Worm (Caenorhabditis elegans) whole organism, L4 larva: ENCODE results near the gene srbc-44.

Source experiments
- F49E8.2 ChIP-seq: sonication (generic microtip); optimal IDR thresholded peaks from 2 replicates; lab custom pipeline; 2016; ENCODE audit warnings: missing compliant biosample characterization, mild to moderate bottlenecking, missing genetic modification characterization, borderline replicate concordance
- R02D3.7 ChIP-seq: fragments of 150-350 bp; sonication (generic microtip); optimal IDR thresholded peaks from 3 replicates; lab custom pipeline; 2014; ENCODE audit warnings: missing biosample characterization, missing genetic modification characterization
- T20F7.1 ChIP-seq: fragments of 200-800 bp; sonication (Bioruptor generic); optimal IDR thresholded peaks from 2 replicates; lab custom pipeline; 2018; ENCODE audit warnings: mild to moderate bottlenecking, missing genetic modification characterization, missing compliant biosample characterization
- Y105C5A.15 ChIP-seq: fragments of 200-800 bp; sonication (Bioruptor generic); IDR thresholded peaks from 2 replicates; pipeline ENCODE4 v1.3.6; 2022; ENCODE audit warnings: missing genetic modification characterization, missing compliant biosample characterization
- Y48G9A.11 ChIP-seq: fragments of 200-800 bp; sonication (Bioruptor generic); IDR thresholded peaks from 2 replicates; pipeline ENCODE4 v1.3.6; 2022; ENCODE audit warnings: missing genetic modification reagents, missing genetic modification characterization, missing compliant biosample characterization
- ZK546.5 ChIP-seq, 2 experiments: sonication (generic microtip); optimal IDR thresholded peaks; 2 replicates each; lab custom pipeline; 2017; ENCODE audit warnings: missing biosample characterization in 2 of 2, missing genetic modification characterization in 2 of 2
- aha-1 ChIP-seq: fragments of 150-350 bp; peaks from one replicate; lab custom pipeline; 2014; ENCODE audit warnings: missing biosample characterization, missing genetic modification characterization
- ceh-20 ChIP-seq: fragments of 200-800 bp; sonication (Bioruptor generic); IDR thresholded peaks from 2 replicates; pipeline ENCODE4 v1.3.6; 2022; ENCODE audit warnings: missing genetic modification reagents, missing genetic modification characterization, missing compliant biosample characterization
- ctbp-1 ChIP-seq: fragments of 200-800 bp; sonication (Bioruptor generic); IDR thresholded peaks from 2 replicates; pipeline ENCODE4 v1.3.6; 2022; ENCODE audit warnings: missing genetic modification reagents, missing genetic modification characterization, missing compliant biosample characterization
- daf-16 ChIP-seq, 3 experiments: sonication (generic microtip); optimal IDR thresholded peaks; 2 replicates each; lab custom pipeline; 2016 to 2017; ENCODE audit warnings: missing genetic modification characterization in 3 of 3, missing genetic modification reagents in 3 of 3, mild to moderate bottlenecking in 2 of 3, missing compliant biosample characterization in 2 of 3, missing biosample characterization in 1 of 3, moderate library complexity in 1 of 3
- daf-8 ChIP-seq: fragments of 200-800 bp; sonication (Bioruptor generic); IDR thresholded peaks from 2 replicates; pipeline ENCODE4 v1.3.6; 2022; ENCODE audit warnings: missing genetic modification characterization, missing compliant biosample characterization
- dpl-1 ChIP-seq: fragments of 150-350 bp; optimal IDR thresholded peaks from 2 replicates; lab custom pipeline; 2014; ENCODE audit warnings: missing biosample characterization, missing genetic modification reagents, missing genetic modification characterization
- duxl-1 ChIP-seq: sonication (generic microtip); optimal IDR thresholded peaks from 2 replicates; lab custom pipeline; 2016; ENCODE audit warnings: mild to moderate bottlenecking, missing genetic modification characterization, moderate library complexity, missing compliant biosample characterization; ENCODE audit not compliant: poor library complexity
- egl-27 ChIP-seq: sonication (generic microtip); optimal IDR thresholded peaks from 3 replicates; lab custom pipeline; 2017; ENCODE audit warnings: missing biosample characterization, missing genetic modification reagents, missing genetic modification characterization
- hlh-11 ChIP-seq: fragments of 200-800 bp; sonication (Bioruptor generic); optimal IDR thresholded peaks from 2 replicates; lab custom pipeline; 2018; ENCODE audit warnings: mild to moderate bottlenecking, missing genetic modification characterization, missing compliant biosample characterization
- hlh-30 ChIP-seq: sonication (generic microtip); optimal IDR thresholded peaks from 2 replicates; lab custom pipeline; 2017; ENCODE audit warnings: antibody characterized with exemption, mild to moderate bottlenecking, missing genetic modification characterization, missing compliant biosample characterization; ENCODE audit not compliant: insufficient read depth
- lin-1 ChIP-seq: fragments of 200-800 bp; sonication (Bioruptor generic); IDR thresholded peaks from 2 replicates; pipeline ENCODE4 v1.3.6; 2022; ENCODE audit warnings: missing genetic modification reagents, missing genetic modification characterization, missing compliant biosample characterization
- lsy-2 ChIP-seq, 2 experiments: fragments of 150-350 bp in 1 of 2; sonication (generic microtip) in 1 of 2; optimal IDR thresholded peaks; 2 replicates each; lab custom pipeline; 2014 to 2017; ENCODE audit warnings: missing biosample characterization in 2 of 2, missing genetic modification characterization in 2 of 2
- madf-5 ChIP-seq, 2 experiments: fragments of 200-800 bp; sonication (Bioruptor generic); IDR thresholded peaks; 2 replicates each; pipeline ENCODE4 v1.3.6; 2022; ENCODE audit warnings: missing compliant biosample characterization in 2 of 2, missing genetic modification characterization in 2 of 2
- mdl-1 ChIP-seq, 2 experiments: fragments of 150-350 bp in 1 of 2; sonication (generic microtip) in 1 of 2; optimal IDR thresholded peaks; 2 replicates each; lab custom pipeline; 2014 to 2017; ENCODE audit warnings: missing biosample characterization in 2 of 2, missing genetic modification characterization in 2 of 2
- mes-2 ChIP-seq: sonication (generic microtip); optimal IDR thresholded peaks from 2 replicates; lab custom pipeline; 2016; ENCODE audit warnings: missing genotype, mild to moderate bottlenecking, missing genetic modification characterization, missing compliant biosample characterization; ENCODE audit not compliant: poor library complexity, severe bottlenecking
- nhr-10 ChIP-seq: fragments of 150-350 bp; optimal IDR thresholded peaks from 2 replicates; lab custom pipeline; 2014; ENCODE audit warnings: missing biosample characterization, missing genetic modification characterization
- nhr-11 ChIP-seq: fragments of 150-350 bp; optimal IDR thresholded peaks from 2 replicates; lab custom pipeline; 2014; ENCODE audit warnings: missing biosample characterization, missing genetic modification characterization
- nhr-111 ChIP-seq: fragments of 200-800 bp; sonication (Bioruptor generic); optimal IDR thresholded peaks from 2 replicates; lab custom pipeline; 2018; ENCODE audit warnings: mild to moderate bottlenecking, missing genetic modification characterization, missing compliant biosample characterization
- nhr-6 ChIP-seq: fragments of 150-350 bp; optimal IDR thresholded peaks from 2 replicates; lab custom pipeline; 2014; ENCODE audit warnings: missing biosample characterization, missing genetic modification characterization
- nhr-76 ChIP-seq: fragments of 150-350 bp; optimal IDR thresholded peaks from 2 replicates; lab custom pipeline; 2014; ENCODE audit warnings: missing biosample characterization, missing genetic modification characterization
- pha-4 ChIP-seq, 2 experiments: fragments of 150-350 bp in 1 of 2; fragments of 200-800 bp in 1 of 2; sonication (Bioruptor generic) in 1 of 2; IDR thresholded peaks in 1 of 2; optimal IDR thresholded peaks in 1 of 2; 2 replicates each; pipeline versions ENCODE4 v1.3.6 to Lab custom; 2014 to 2022; ENCODE audit warnings: missing genetic modification characterization in 2 of 2, missing genetic modification reagents in 2 of 2, missing biosample characterization in 1 of 2, missing compliant biosample characterization in 1 of 2
- rbr-2 ChIP-seq: sonication (generic microtip); optimal IDR thresholded peaks from 2 replicates; lab custom pipeline; 2016; ENCODE audit warnings: missing genotype, missing genetic modification characterization, missing compliant biosample characterization
- sdz-12 ChIP-seq: fragments of 200-800 bp; sonication (Bioruptor generic); optimal IDR thresholded peaks from 2 replicates; lab custom pipeline; 2018; ENCODE audit warnings: mild to moderate bottlenecking, missing genetic modification characterization, missing compliant biosample characterization
- skn-1 ChIP-seq: fragments of 150-350 bp; optimal IDR thresholded peaks from 2 replicates; lab custom pipeline; 2014; ENCODE audit warnings: missing biosample characterization, missing genetic modification characterization
- spr-3 ChIP-seq: fragments of 200-800 bp; sonication (Bioruptor generic); optimal IDR thresholded peaks from 2 replicates; lab custom pipeline; 2018; ENCODE audit warnings: mild to moderate bottlenecking, missing genetic modification characterization, missing compliant biosample characterization
- unc-130 ChIP-seq: sonication (generic microtip); optimal IDR thresholded peaks from 2 replicates; lab custom pipeline; 2016; ENCODE audit warnings: missing genetic modification reagents, missing genetic modification characterization, missing compliant biosample characterization
- unc-62 ChIP-seq, 3 experiments: fragments of 150-350 bp in 1 of 3; sonication (generic microtip); optimal IDR thresholded peaks in 2 of 3; peaks in 1 of 3; 1 replicate in 1 of 3; 2 replicates in 2 of 3; lab custom pipeline; 2014 to 2017; ENCODE audit warnings: missing biosample characterization in 3 of 3, missing genetic modification characterization in 3 of 3, missing genetic modification reagents in 3 of 3, missing genotype in 1 of 3
- vab-7 ChIP-seq: fragments of 200-800 bp; sonication (Bioruptor generic); IDR thresholded peaks from 2 replicates; pipeline ENCODE4 v1.3.6; 2022; ENCODE audit warnings: missing genetic modification reagents, missing genetic modification characterization, missing compliant biosample characterization
- zfp-2 ChIP-seq: sonication (generic microtip); optimal IDR thresholded peaks from 2 replicates; lab custom pipeline; 2016; ENCODE audit warnings: mild to moderate bottlenecking, missing genetic modification characterization, missing compliant biosample characterization
- zip-11 ChIP-seq: fragments of 200-800 bp; sonication (Bioruptor generic); IDR thresholded peaks from 2 replicates; pipeline ENCODE4 v1.3.6; 2022; ENCODE audit warnings: missing genetic modification characterization, missing compliant biosample characterization
- zip-2 ChIP-seq: fragments of 150-350 bp; optimal IDR thresholded peaks from 2 replicates; lab custom pipeline; 2014; ENCODE audit warnings: missing biosample characterization, missing genetic modification characterization

Gene srbc-44

ce11 chrV:12780248-12780647 is 8.1 kb downstream of the srbc-44 start (continued):
- TF ChIP-seq madf-5 (GFP tag; IDR thresholded peaks at IDR 0.05; lab: Robert Waterston, UW) = peak in 1 of 2 experiments; percentile 92; a peak in 2 of 4 replicates
- TF ChIP-seq dpl-1 = peak; percentile 18

DNA sequence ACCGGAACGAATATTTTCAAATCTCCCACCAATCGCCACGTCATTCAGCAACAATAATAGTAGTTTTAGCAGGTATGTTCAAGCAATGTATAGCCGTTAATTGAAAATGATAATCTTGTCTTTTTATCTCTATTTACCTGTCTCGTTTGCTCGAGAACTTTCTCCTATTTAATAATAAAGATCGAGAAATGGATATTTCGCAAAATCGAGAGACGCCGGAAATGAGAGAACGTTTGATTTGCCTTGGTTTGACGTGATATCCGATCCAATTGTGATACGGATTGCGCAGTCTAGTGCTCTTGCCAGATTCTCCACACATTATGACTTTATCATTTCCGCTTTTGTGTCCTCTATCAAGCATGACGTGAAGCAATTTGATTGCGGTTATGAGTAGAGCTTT is 14.5 kb downstream of the srbc-44 start:
- TF ChIP-seq T20F7.1 (GFP tag; lab: Kevin White, UChicago) (no peak), nhr-6 (tag; lab: Kevin White, UChicago) (no peak), vab-7 (GFP tag; lab: Robert Waterston, UW) (no peak), ceh-20 (GFP tag; lab: Robert Waterston, UW) (no peak), unc-130 (no peak), nhr-111 (GFP tag; lab: Kevin White, UChicago) (no peak), mdl-1 (tag; optimal IDR thresholded peaks at IDR 0.05; lab: Kevin White, UChicago) (no peak), ZK546.5 (tag; optimal IDR thresholded peaks at IDR 0.05; lab: Kevin White, UChicago) (no peak), nhr-11 (tag; lab: Kevin White, UChicago) (no peak), daf-8 (GFP tag; lab: Robert Waterston, UW) (no peak), ctbp-1 (GFP tag; lab: Robert Waterston, UW) (no peak)

DNA sequence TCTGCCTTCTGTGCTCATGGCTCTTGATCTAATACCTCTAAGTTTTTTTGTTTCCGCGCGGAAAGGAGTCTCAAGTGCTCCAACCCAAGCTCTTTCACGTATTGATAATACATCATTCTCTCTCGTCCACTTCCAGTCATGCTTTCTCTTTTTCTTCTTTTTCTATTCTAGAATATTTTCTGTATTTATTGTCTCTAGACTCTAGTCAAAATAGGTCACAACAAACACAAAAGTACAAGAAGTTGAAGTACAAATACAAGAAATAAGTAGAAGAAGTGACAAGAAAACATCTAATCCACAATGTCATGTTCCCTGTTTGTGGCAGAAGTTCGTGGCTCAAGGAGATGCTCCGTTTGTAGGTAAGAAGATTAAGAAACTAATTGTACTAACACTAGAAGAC is 15.1 kb downstream of the srbc-44 start, which contains the start of gene ZC455.1:
ZC455.1 (plus strand) TSS at position 301 of the 400 bp plus-strand sequence.
- TF ChIP-seq skn-1 (tag; lab: Kevin White, UChicago) (no peak), egl-27 (tag; lab: Kevin White, UChicago) (no peak), sdz-12 (no peak), nhr-76 (tag; lab: Kevin White, UChicago) (no peak), madf-5 (GFP tag; IDR thresholded peaks at IDR 0.05; lab: Robert Waterston, UW) (no peak), T20F7.1 (GFP tag; lab: Kevin White, UChicago) (no peak), zfp-2 (no peak), nhr-11 (tag; lab: Kevin White, UChicago) (no peak)

DNA sequence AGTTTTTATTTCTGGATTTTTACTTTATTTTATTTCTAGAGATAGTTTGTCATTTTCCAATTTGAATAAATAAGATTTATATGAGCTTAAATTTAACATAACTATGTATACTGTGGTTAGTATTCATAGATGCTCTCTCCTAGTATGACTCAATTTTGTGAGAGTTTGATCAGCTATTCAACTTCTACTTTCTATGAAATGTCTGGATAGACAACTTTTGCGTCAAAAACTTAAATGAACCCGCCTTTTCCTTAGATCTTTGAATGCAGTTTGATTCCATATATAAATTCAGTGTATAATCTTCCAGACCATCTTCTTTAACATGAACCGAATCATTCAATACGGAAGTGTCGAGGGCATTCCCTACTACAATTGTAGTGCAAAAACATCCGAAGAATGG is 19.4 kb downstream of the srbc-44 start, which contains the start of gene srt-43:
srt-43 (plus strand) TSS at position 301 of the 400 bp plus-strand sequence.
- TF ChIP-seq unc-62 (GFP tag; optimal IDR thresholded peaks at IDR 0.05 in 1 of 2; lab: Kevin White, UChicago) (peak in 1 of 2 experiments; percentile 47), unc-62 (tag; optimal IDR thresholded peaks at IDR 0.05; lab: Kevin White, UChicago) (no peak), sdz-12 (no peak)

DNA sequence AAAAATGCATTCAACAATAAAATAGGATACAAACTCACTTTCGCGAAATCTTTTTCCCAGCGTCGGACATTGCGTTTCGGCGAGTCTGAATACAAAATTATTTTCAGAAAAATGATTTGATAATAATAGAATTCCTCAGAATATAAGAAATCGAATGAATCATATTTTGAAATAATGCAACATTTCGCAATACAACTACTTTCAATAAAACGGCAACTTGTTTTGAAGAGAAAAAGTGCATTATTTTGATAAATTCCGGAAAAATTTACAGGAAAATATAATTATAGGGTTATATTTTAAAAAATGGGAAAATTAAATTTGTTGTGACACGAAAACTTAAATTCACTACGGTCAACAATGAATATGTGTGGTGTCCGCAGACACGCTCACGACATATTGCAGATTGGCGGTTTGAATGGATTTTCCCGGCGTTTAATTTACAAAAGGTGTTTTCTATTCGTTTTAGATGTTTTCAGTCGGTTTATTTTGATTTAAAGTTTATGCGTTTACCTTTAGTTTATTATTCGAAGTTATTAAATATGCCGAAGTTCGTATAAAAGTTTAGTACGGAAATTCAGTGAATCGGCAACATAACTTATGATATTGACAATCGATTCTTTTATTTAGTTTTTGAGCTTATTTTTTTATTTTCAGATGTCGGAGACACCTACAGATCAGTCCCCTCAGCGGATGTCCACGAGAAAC is 24.9 kb downstream of the srbc-44 start, which contains the start of the genes abcf-1 and scc-3:
abcf-1 (minus strand) TSS at position 85 of the 705 bp plus-strand sequence.
scc-3 (plus strand) TSS at position 655 of the 705 bp plus-strand sequence.
- TF ChIP-seq T20F7.1 (GFP tag; lab: Kevin White, UChicago) = peak; percentile 27
- TF ChIP-seq pha-4 (GFP tag; IDR thresholded peaks at IDR 0.05; lab: Robert Waterston, UW) = no peak
- no peak for TF ChIP-seq pha-4 (tag; optimal IDR thresholded peaks at IDR 0.05; lab: Kevin White, UChicago)
- TF ChIP-seq hlh-30 (tag; lab: Kevin White, UChicago) = peak; percentile 23
- TF ChIP-seq spr-3 = no peak
- TF ChIP-seq lsy-2 (tag; optimal IDR thresholded peaks at IDR 0.05; lab: Kevin White, UChicago) = peak in 1 of 2 experiments; percentile 96
- no peak for TF ChIP-seq lin-1 (GFP tag; lab: Robert Waterston, UW)
- TF ChIP-seq daf-16 (GFP tag; optimal IDR thresholded peaks at IDR 0.05; lab: Kevin White, UChicago) = no peak
- TF ChIP-seq daf-16 (tag; optimal IDR thresholded peaks at IDR 0.05; lab: Kevin White, UChicago) = peak; percentile 60
- TF ChIP-seq zip-2 (tag; lab: Kevin White, UChicago) = peak; percentile 84
- no peak for TF ChIP-seq mes-2
- peak; percentile 32 for TF ChIP-seq dpl-1

ce11 chrV:12760913-12761312 is 27.4 kb downstream of the srbc-44 start, which contains the start of gene F18E2.15:
F18E2.15 (minus strand) TSS chrV:12761013.
- TF ChIP-seq nhr-10 (tag; lab: Kevin White, UChicago) = no peak
- no peak for TF ChIP-seq zip-11 (GFP tag; lab: Robert Waterston, UW)
- TF ChIP-seq R02D3.7 = no peak
- TF ChIP-seq duxl-1 (tag; lab: Kevin White, UChicago) = no peak
- TF ChIP-seq aha-1 (tag; lab: Kevin White, UChicago) = no peak
- TF ChIP-seq pha-4 (GFP tag; IDR thresholded peaks at IDR 0.05; lab: Robert Waterston, UW) = no peak
- no peak for TF ChIP-seq pha-4 (tag; optimal IDR thresholded peaks at IDR 0.05; lab: Kevin White, UChicago)
- TF ChIP-seq F49E8.2 (tag; lab: Kevin White, UChicago) = no peak
- no peak for TF ChIP-seq rbr-2 (tag; lab: Kevin White, UChicago)
- no peak for TF ChIP-seq hlh-11
- TF ChIP-seq Y105C5A.15 (GFP tag; lab: Robert Waterston, UW) = no peak
- no peak for TF ChIP-seq Y48G9A.11
